Fruit fly (Drosophila melanogaster): ENCODE results near the gene CG3713.
A peak's percentile ranks its signal among the peaks of the same experiment; 100 is the strongest.

Gene CG3713

DNA sequence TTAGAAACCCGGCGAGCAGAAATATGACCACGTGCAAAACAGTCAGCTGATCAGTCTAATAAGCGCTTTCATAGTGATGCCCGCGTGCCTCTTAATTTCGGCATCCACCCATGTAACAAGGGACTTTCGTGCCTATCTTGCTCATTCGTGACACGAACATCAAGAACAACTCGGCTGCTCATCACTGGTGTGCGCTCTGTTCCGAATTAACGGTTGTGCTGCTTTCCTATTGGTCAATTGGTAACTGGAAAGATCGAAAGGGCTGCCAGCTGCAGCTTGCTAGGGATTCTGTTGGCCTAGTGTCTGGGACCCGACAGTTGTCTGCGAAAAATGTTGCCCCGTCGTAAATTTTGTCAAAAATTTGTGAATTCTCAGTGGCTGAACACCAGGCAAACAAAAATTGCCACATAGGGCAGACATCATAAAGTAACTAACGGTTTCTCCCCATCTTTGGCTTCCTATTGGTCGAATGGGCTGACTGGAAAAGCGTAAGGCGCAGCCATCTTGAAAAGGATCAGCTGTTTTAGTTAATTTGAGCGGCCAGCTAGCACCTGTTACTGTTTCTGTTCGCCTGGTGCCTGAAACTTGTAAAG, 50.5 kb downstream of the CG3713 start (continued):
- TF ChIP-seq CG11456 (GFP tag; IDR thresholded peaks at IDR 0.05): peak; percentile 61; the same call in 1 of the 3 replicates
- TF ChIP-seq Med (GFP tag): peak; percentile 85
- no peak for TF ChIP-seq gsb (GFP tag; IDR thresholded peaks at IDR 0.05)
- TF ChIP-seq phol (tag; optimal IDR thresholded peaks at IDR 0.05): peak; percentile 91
- no peak for TF ChIP-seq cato (GFP tag; optimal IDR thresholded peaks at IDR 0.05; ENCODE audit: borderline replicate concordance)
- TF ChIP-seq E2f2 (GFP tag; IDR thresholded peaks at IDR 0.05): peak; percentile 22; the same call in 1 of the 2 replicates
- TF ChIP-seq D (optimal IDR thresholded peaks at IDR 0.05): no peak
- no peak for TF ChIP-seq D (GFP tag; optimal IDR thresholded peaks at IDR 0.05)
- peak; percentile 38 for TF ChIP-seq nom (GFP tag; optimal IDR thresholded peaks at IDR 0.05)
- no peak for TF ChIP-seq CG12236 (GFP tag; optimal IDR thresholded peaks at IDR 0.05)
- no peak for TF ChIP-seq CG11696 (GFP tag; IDR thresholded peaks at IDR 0.05)
- TF ChIP-seq CG18599 (GFP tag; optimal IDR thresholded peaks at IDR 0.05): peak; percentile 21
- no peak for TF ChIP-seq Fer3 (tag; optimal IDR thresholded peaks at IDR 0.05)
- no peak for TF ChIP-seq CG1792 (GFP tag; optimal IDR thresholded peaks at IDR 0.05)
- TF ChIP-seq CG8089 (GFP tag; optimal IDR thresholded peaks at IDR 0.05): no peak
- no peak for TF ChIP-seq CG10959 (GFP tag; IDR thresholded peaks at IDR 0.05)
- peak; percentile 9 for TF ChIP-seq cwo (GFP tag; optimal IDR thresholded peaks at IDR 0.05)
- peak; percentile 49 for TF ChIP-seq CG18262 (tag; optimal IDR thresholded peaks at IDR 0.05)
- no peak for TF ChIP-seq Mes4 (GFP tag; optimal IDR thresholded peaks at IDR 0.05)
- TF ChIP-seq sens-2 (GFP tag; IDR thresholded peaks at IDR 0.05): no peak
- no peak for TF ChIP-seq Vsx1 (GFP tag; optimal IDR thresholded peaks at IDR 0.05)
- TF ChIP-seq p53 (GFP tag; optimal IDR thresholded peaks at IDR 0.05): no peak
- TF ChIP-seq trh (GFP tag; optimal IDR thresholded peaks at IDR 0.05): no peak
- no peak for TF ChIP-seq sisA (GFP tag; IDR thresholded peaks at IDR 0.05)
- TF ChIP-seq NK7.1 (GFP tag; optimal IDR thresholded peaks at IDR 0.05): no peak
- peak; percentile 95 for TF ChIP-seq amos (GFP tag; IDR thresholded peaks at IDR 0.05; ENCODE audit: partially characterized antibody)
- peak; percentile 43; the same call in 1 of the 2 replicates for TF ChIP-seq slbo (GFP tag; IDR thresholded peaks at IDR 0.05)
- TF ChIP-seq odd (GFP tag; optimal IDR thresholded peaks at IDR 0.05): no peak
- peak; percentile 94 for TF ChIP-seq Opbp (GFP tag; IDR thresholded peaks at IDR 0.05; ENCODE audit: partially characterized antibody)
- TF ChIP-seq eve (GFP tag; optimal IDR thresholded peaks at IDR 0.05): no peak
- TF ChIP-seq CG31388 (GFP tag; optimal IDR thresholded peaks at IDR 0.05): no peak
- peak; percentile 11 for TF ChIP-seq MESR4 (GFP tag; optimal IDR thresholded peaks at IDR 0.05)
- TF ChIP-seq zf30C (GFP tag; optimal IDR thresholded peaks at IDR 0.05): no peak
- TF ChIP-seq psq (GFP tag; optimal IDR thresholded peaks at IDR 0.05): no peak
- TF ChIP-seq so (GFP tag; IDR thresholded peaks at IDR 0.05): 0 out of 3 replicates have a peak, but pooled peaks have one; percentile 18
- peak; percentile 33 for TF ChIP-seq kah (GFP tag; optimal IDR thresholded peaks at IDR 0.05)
- peak; percentile 8; the same call in 1 of the 2 replicates for TF ChIP-seq NFAT (GFP tag; IDR thresholded peaks at IDR 0.05)
- TF ChIP-seq CG31441 (GFP tag; IDR thresholded peaks at IDR 0.05): no peak
- no peak for TF ChIP-seq YL-1 (GFP tag; optimal IDR thresholded peaks at IDR 0.05)
- TF ChIP-seq pho (GFP tag; optimal IDR thresholded peaks at IDR 0.05): peak; percentile 31
- TF ChIP-seq gro (GFP tag; optimal IDR thresholded peaks at IDR 0.05): no peak
- no peak for TF ChIP-seq grn (GFP tag; optimal IDR thresholded peaks at IDR 0.05)
- TF ChIP-seq insv (GFP tag; optimal IDR thresholded peaks at IDR 0.05): peak in 1 of 2 experiments; percentile 82
- no peak for TF ChIP-seq CG9609 (GFP tag; optimal IDR thresholded peaks at IDR 0.05)
- peak; percentile 11; the same call in 1 of the 4 replicates for TF ChIP-seq Gug (GFP tag; IDR thresholded peaks at IDR 0.05)
- TF ChIP-seq Ssrp (tag; optimal IDR thresholded peaks at IDR 0.05): no peak
- TF ChIP-seq schlank (tag; optimal IDR thresholded peaks at IDR 0.05): no peak
- peak; percentile 99 for TF ChIP-seq Doc3 (GFP tag; IDR thresholded peaks at IDR 0.05; ENCODE audit: partially characterized antibody)
- peak; percentile 25 for TF ChIP-seq Mad (GFP tag; optimal IDR thresholded peaks at IDR 0.05)
- peak; percentile 27 for TF ChIP-seq CoRest (tag; optimal IDR thresholded peaks at IDR 0.05)
- TF ChIP-seq CG11560 (tag; IDR thresholded peaks at IDR 0.05): no peak

Data from whole organism, embryonic.